Worm (Caenorhabditis elegans) whole organism, young adult: ENCODE results near the gene Y59C2A.2.

Experiments
- ets-4 ChIP-seq: fragments of 200-800 bp; sonication (Bioruptor generic); optimal IDR thresholded peaks from 2 replicates; lab custom pipeline; 2018; ENCODE audit warnings: mild to moderate bottlenecking, missing genetic modification characterization, missing compliant biosample characterization
- mel-28 ChIP-seq: sonication (generic microtip); optimal IDR thresholded peaks from 2 replicates; lab custom pipeline; 2016; ENCODE audit warnings: borderline replicate concordance, mild to moderate bottlenecking, missing genetic modification characterization, missing compliant biosample characterization

- no peak for TF ChIP-seq ets-4 (GFP tag; lab: Kevin White, UChicago)
- TF ChIP-seq mel-28 (tag; lab: Kevin White, UChicago), result no peak
These were observed 19.5 kb upstream of the Y59C2A.2 start, which contains the start of gene cbs-2 for ce11 chrII:2223467-2223866.
